Worm (Caenorhabditis elegans): Measurements from ENCODE around the gene T24E12.6.

Gene T24E12.6

DNA sequence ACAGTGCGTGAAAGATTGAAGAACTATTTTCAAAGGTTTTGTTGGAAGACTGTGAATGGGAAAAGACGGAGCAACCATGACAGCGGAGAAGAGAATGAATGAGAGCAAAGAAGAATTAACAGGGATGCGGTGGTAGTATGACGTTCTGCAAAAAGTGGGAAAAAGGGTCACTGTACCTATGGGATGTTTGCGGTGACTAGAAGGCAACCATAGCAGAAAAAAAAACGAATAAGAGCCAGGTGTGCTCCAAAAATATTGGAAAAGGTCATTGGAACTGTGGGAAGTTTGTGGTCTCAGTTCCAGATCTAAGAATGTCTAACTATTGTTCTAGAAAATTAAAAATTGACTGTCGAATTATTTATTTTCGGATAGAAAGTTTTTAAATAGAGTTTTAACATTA, 12.8 kb downstream of the T24E12.6 start, which contains the start of gene fbxb-90:
TSS of gene fbxb-90 (minus strand) at position 101 of the 400 bp plus-strand sequence.
- TF ChIP-seq nhr-20 (tag; optimal IDR thresholded peaks at IDR 0.05) = no peak
- TF ChIP-seq sox-4 (tag; optimal IDR thresholded peaks at IDR 0.05) = no peak
- no peak for TF ChIP-seq ceh-88 (GFP tag; IDR thresholded peaks at IDR 0.05)
- TF ChIP-seq skn-1 (tag; optimal IDR thresholded peaks at IDR 0.05) = no peak

ce11 chrII:3747405-3747804, 14.1 kb downstream of the T24E12.6 start, which contains the start of gene fbxb-92:
TSS of gene fbxb-92 (minus strand) at chrII:3747505.
- TF ChIP-seq mdl-1 (tag; optimal IDR thresholded peaks at IDR 0.05) (no peak), aha-1 (tag; optimal IDR thresholded peaks at IDR 0.05) (no peak), nhr-11 (tag; optimal IDR thresholded peaks at IDR 0.05) (no peak), alr-1 (tag; optimal IDR thresholded peaks at IDR 0.05; ENCODE audit: borderline replicate concordance) (no peak), ceh-82 (tag; optimal IDR thresholded peaks at IDR 0.05) (no peak), egl-27 (tag; optimal IDR thresholded peaks at IDR 0.05) (no peak), nhr-76 (tag; optimal IDR thresholded peaks at IDR 0.05) (no peak), dpl-1 (GFP tag; optimal IDR thresholded peaks at IDR 0.05) (no peak), C04F5.9 (tag; optimal IDR thresholded peaks at IDR 0.05) (no peak), snu-23 (GFP tag; optimal IDR thresholded peaks at IDR 0.05) (no peak), sup-37 (GFP tag; optimal IDR thresholded peaks at IDR 0.05) (no peak), nhr-77 (tag; optimal IDR thresholded peaks at IDR 0.05) (no peak)

DNA sequence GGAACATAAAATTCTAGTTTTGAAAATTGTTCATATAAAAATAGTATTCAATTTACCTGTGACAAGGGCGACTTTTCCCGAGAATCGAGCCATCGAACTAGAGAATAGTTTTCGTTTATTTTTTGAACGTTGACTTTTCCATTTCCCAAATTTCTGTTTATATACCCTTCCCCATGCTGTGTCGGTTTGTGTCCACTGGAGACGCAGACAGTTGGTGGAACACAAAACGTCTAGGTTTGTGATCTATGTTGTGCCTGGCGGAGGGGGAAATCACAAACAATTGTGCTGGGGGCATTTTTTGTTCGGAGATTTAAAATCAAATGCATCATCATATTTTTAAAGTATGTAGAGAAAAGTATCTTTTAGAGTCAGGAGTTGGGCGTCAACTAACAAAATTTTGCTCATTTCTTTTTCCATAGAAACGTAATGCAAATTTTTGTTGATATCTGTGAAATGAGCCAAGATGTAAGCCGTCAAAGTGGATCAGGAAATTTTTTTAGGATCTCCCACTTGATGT, 17.8 kb downstream of the T24E12.6 start, which contains the start of gene nta-1:
TSS of gene nta-1 (minus strand) at position 131 of the 517 bp plus-strand sequence.
- no peak for TF ChIP-seq efl-1 (optimal IDR thresholded peaks at IDR 0.05)
- TF ChIP-seq efl-1 (GFP tag; optimal IDR thresholded peaks at IDR 0.05 in 1 of 2) = peak in 1 of 2 experiments; percentile 4
- TF ChIP-seq mdl-1 (tag; optimal IDR thresholded peaks at IDR 0.05) = peak in 1 of 2 experiments; percentile 22
- TF ChIP-seq F16B12.6 (tag; optimal IDR thresholded peaks at IDR 0.05) = no peak
- peak; percentile 75 for TF ChIP-seq lin-14 (GFP tag; optimal IDR thresholded peaks at IDR 0.05)
- peak; percentile 85 for TF ChIP-seq nhr-20 (tag; optimal IDR thresholded peaks at IDR 0.05)
- TF ChIP-seq snu-23 (GFP tag; optimal IDR thresholded peaks at IDR 0.05) = no peak
- no peak for TF ChIP-seq grh-1 (GFP tag; IDR thresholded peaks at IDR 0.05)
- no peak for TF ChIP-seq nhr-237 (tag; optimal IDR thresholded peaks at IDR 0.05)
- TF ChIP-seq elt-2 (tag; optimal IDR thresholded peaks at IDR 0.05) = peak; percentile 20
- TF ChIP-seq hpl-2 (GFP tag; optimal IDR thresholded peaks at IDR 0.05) = no peak
- no peak for TF ChIP-seq egl-13 (tag; optimal IDR thresholded peaks at IDR 0.05)
- TF ChIP-seq lin-35 (GFP tag; optimal IDR thresholded peaks at IDR 0.05) = peak in 1 of 2 experiments; percentile 39

DNA sequence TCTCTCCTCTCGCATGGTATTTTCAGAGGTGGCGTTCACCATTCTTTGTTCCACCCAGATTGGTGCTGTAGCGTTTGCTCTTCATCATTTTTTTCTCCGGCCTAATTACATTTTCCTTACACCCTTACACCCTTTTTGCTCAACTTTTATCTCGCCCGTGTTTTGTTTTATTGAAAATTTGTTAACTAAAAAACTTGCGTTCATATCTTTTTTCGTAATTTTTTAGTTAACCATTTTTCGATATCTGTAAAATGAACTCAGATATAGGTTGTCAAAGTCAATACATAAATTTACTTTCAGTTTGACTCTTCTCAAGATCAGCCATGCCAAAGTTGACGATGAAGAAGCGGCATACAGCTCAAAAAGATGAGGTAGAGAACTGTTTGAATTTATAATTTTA, 19.9 kb downstream of the T24E12.6 start, which contains the start of gene F12E12.1:
TSS of gene F12E12.1 (plus strand) at position 301 of the 400 bp plus-strand sequence.
- no peak for TF ChIP-seq snu-23 (GFP tag; optimal IDR thresholded peaks at IDR 0.05)
- TF ChIP-seq elt-2 (tag; optimal IDR thresholded peaks at IDR 0.05) = no peak
- TF ChIP-seq ceh-82 (tag; optimal IDR thresholded peaks at IDR 0.05) = no peak
- TF ChIP-seq unc-98 (GFP tag; IDR thresholded peaks at IDR 0.05) = no peak
- TF ChIP-seq mep-1 (tag; optimal IDR thresholded peaks at IDR 0.05) = no peak
- no peak for TF ChIP-seq mab-9 (GFP tag; IDR thresholded peaks at IDR 0.05)
- TF ChIP-seq nhr-76 (tag; optimal IDR thresholded peaks at IDR 0.05) = no peak
- TF ChIP-seq fos-1 (tag; optimal IDR thresholded peaks at IDR 0.05) = no peak
- no peak for TF ChIP-seq irx-1 (tag; optimal IDR thresholded peaks at IDR 0.05)
- TF ChIP-seq nhr-47 (tag; optimal IDR thresholded peaks at IDR 0.05) = no peak
- TF ChIP-seq lin-35 (GFP tag; optimal IDR thresholded peaks at IDR 0.05) = no peak
- no peak for TF ChIP-seq lsy-2 (tag; optimal IDR thresholded peaks at IDR 0.05)
- TF ChIP-seq hpl-2 (GFP tag; optimal IDR thresholded peaks at IDR 0.05) = no peak
- TF ChIP-seq ces-1 (GFP tag; optimal IDR thresholded peaks at IDR 0.05) = no peak
- no peak for TF ChIP-seq rnt-1 (tag; optimal IDR thresholded peaks at IDR 0.05)

Data from whole organism, L1 larva.